Worm (Caenorhabditis elegans) whole organism, early embryonic: Measurements from ENCODE around the gene str-227.

Experiments
- F13C5.2 ChIP-seq: sonication (generic microtip); optimal IDR thresholded peaks from 2 replicates; lab custom pipeline; 2017; ENCODE audit warnings: mild to moderate bottlenecking, missing genetic modification characterization, inconsistent platforms, missing compliant biosample characterization
- aly-1 ChIP-seq: sonication (generic microtip); optimal IDR thresholded peaks from 2 replicates; lab custom pipeline; 2016; ENCODE audit warnings: missing genetic modification characterization, missing compliant biosample characterization
- ama-1 ChIP-seq: fragments of 150-350 bp; optimal IDR thresholded peaks from 2 replicates; lab custom pipeline; 2014
- ceh-36 ChIP-seq: sonication (generic microtip); optimal IDR thresholded peaks from 2 replicates; lab custom pipeline; 2016; ENCODE audit warnings: missing genetic modification characterization, inconsistent platforms, missing compliant biosample characterization
- flt-1 ChIP-seq: fragments of 200-800 bp; sonication (Bioruptor generic); IDR thresholded peaks from 2 replicates; pipeline ENCODE4 v1.3.6; 2022; ENCODE audit warnings: missing genetic modification characterization, missing compliant biosample characterization
- hmbx-1 ChIP-seq: sonication (generic microtip); optimal IDR thresholded peaks from 2 replicates; lab custom pipeline; 2016; ENCODE audit warnings: mild to moderate bottlenecking, missing genetic modification characterization, missing compliant biosample characterization
- hmg-4 ChIP-seq: fragments of 200-800 bp; sonication (Bioruptor generic); optimal IDR thresholded peaks from 2 replicates; lab custom pipeline; 2018; ENCODE audit warnings: mild to moderate bottlenecking, missing genetic modification characterization, missing compliant biosample characterization
- hnd-1 ChIP-seq: sonication (generic microtip); optimal IDR thresholded peaks from 2 replicates; lab custom pipeline; 2016; ENCODE audit warnings: missing genetic modification characterization, missing compliant biosample characterization
- pes-1 ChIP-seq: fragments of 200-800 bp; sonication (Bioruptor generic); IDR thresholded peaks from 2 replicates; pipeline ENCODE4 v1.3.6; 2022; ENCODE audit warnings: missing genetic modification reagents, missing genetic modification characterization, missing compliant biosample characterization
- scrt-1 ChIP-seq: fragments of 200-800 bp; sonication (Bioruptor generic); IDR thresholded peaks from 2 replicates; pipeline ENCODE4 v1.3.6; 2022; ENCODE audit warnings: missing genetic modification characterization, missing compliant biosample characterization
- sea-1 ChIP-seq: fragments of 200-800 bp; sonication (Bioruptor generic); conservative IDR thresholded peaks from 2 replicates; pipeline ENCODE4 v1.3.6; 2022; ENCODE audit warnings: missing genetic modification characterization, missing compliant biosample characterization
- tbx-11 ChIP-seq: fragments of 200-800 bp; sonication (Bioruptor generic); IDR thresholded peaks from 2 replicates; pipeline ENCODE4 v1.3.6; 2022; ENCODE audit warnings: missing genetic modification characterization, missing compliant biosample characterization
- tbx-37 ChIP-seq: fragments of 200-800 bp; sonication (Bioruptor generic); conservative IDR thresholded peaks from 2 replicates; pipeline ENCODE4 v1.3.6; 2022; ENCODE audit warnings: missing genetic modification reagents, missing genetic modification characterization, missing compliant biosample characterization
- tra-4 ChIP-seq: sonication (generic microtip); optimal IDR thresholded peaks from 2 replicates; lab custom pipeline; 2017; ENCODE audit warnings: missing genetic modification characterization, missing compliant biosample characterization

DNA sequence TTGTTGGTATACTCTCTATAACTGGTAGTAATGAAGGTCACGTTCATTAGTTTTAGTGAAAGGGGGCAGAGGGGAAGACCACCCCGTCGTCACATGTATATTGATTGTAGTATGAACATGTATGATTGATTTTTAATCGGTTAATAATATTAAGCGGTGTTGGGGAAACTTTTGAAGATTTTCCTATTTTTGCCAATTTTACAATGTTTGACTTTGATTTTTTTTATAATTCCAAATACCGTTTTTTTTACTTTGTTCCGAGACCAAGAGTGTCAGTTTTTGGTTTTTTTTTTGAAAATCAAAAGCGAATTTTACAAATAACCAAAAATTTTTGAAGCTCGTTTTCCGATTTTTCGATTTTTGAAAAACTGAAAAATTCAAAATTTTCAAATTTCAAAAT is 17.3 kb downstream of the str-227 start, which contains the start of gene nhr-221:
- TF ChIP-seq ama-1 (no peak), hmg-4 (no peak), hnd-1 (tag; lab: Kevin White, UChicago) (no peak), F13C5.2 (no peak), hmbx-1 (tag; lab: Kevin White, UChicago) (no peak), sea-1 (GFP tag; lab: Robert Waterston, UW) (no peak), flt-1 (GFP tag; lab: Robert Waterston, UW) (no peak), tra-4 (tag; lab: Kevin White, UChicago) (no peak), ceh-36 (tag; lab: Kevin White, UChicago) (no peak), aly-1 (tag; lab: Kevin White, UChicago) (no peak), tbx-37 (GFP tag; lab: Robert Waterston, UW) (no peak), tbx-11 (no peak), scrt-1 (GFP tag; lab: Robert Waterston, UW) (no peak), pes-1 (no peak)
